Worm (Caenorhabditis elegans): Measurements from ENCODE around the gene Y37D8A.5.
A peak's percentile ranks its signal among the peaks of the same experiment; 100 is the strongest.

Y37D8A.5 gene

DNA sequence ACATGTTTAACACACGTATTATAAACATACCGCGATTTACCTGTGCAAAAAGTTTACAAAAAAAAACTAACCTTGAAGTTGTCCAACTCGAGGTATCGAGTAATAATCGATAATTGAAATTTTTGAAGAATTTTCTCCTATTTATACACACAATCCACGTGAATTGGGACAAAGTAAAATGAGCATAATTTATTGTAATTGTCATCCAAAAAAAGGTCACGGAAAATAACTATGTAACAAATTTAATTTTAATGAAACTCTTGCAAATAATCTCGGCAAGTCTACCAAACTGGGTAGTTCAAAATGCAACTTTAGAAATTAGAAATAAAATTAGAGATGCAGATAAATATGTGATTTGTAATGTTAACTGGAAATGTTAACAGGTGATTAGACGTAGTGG, at the start of gene Y37D8A.5:
TSS of gene Y37D8A.5 (minus strand) at position 101 of the 400 bp plus-strand sequence.
- TF ChIP-seq flh-1 (GFP tag; optimal IDR thresholded peaks at IDR 0.05) (no peak), ham-2 (GFP tag; optimal IDR thresholded peaks at IDR 0.05) (no peak), elt-1 (tag; optimal IDR thresholded peaks at IDR 0.05; ENCODE audit: borderline replicate concordance, insufficient read depth) (no peak)

DNA sequence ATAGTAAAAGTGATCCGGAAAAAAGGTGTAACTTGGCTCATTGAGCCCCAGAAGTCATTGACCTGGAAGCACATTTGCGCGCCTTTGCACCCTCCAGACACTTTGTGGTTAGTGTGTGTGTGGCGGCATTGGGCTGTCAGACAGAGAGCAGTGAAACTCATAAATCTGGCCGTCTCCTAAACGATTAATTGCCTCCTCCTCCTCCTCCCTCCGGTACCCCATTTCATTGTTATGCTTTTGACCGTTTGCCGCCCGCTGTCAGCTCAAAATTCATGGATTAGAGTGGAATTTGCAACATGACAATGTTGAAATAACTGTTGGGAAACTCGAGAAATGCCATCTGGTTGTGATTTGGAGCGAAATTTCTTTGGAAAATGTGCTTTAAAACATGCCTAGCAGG, 48.8 kb upstream of the Y37D8A.5 start:
- TF ChIP-seq unc-39 (tag; optimal IDR thresholded peaks at IDR 0.05) (no peak), unc-62 (GFP tag; optimal IDR thresholded peaks at IDR 0.05) (peak; percentile 65), tbx-8 (GFP tag; optimal IDR thresholded peaks at IDR 0.05) (no peak)

DNA sequence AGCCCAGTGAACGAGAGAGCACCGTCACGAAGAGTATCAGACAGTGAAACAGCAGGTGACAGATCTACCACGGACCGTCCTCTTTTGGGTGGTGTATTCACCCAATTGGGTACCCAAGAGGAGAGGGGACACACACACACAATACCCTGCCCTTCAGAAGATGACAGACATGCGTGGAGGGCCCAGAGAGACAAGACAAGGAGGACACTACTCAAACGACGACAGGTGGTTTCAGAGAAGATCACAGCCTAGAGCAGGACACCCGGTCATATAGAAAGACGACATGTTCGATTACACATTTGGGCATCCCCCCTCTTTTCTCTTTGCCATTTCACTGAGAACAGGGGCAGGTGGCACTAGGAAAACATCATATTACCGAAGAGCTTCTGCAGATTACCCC, 38.9 kb upstream of the Y37D8A.5 start:
- TF ChIP-seq sptf-1 (tag; optimal IDR thresholded peaks at IDR 0.05) (peak; percentile 23), ham-2 (GFP tag; optimal IDR thresholded peaks at IDR 0.05) (no peak), M03D4.4 (tag; optimal IDR thresholded peaks at IDR 0.05) (no peak), cnd-1 (tag; optimal IDR thresholded peaks at IDR 0.05) (peak; percentile 71), hlh-1 (tag; optimal IDR thresholded peaks at IDR 0.05) (peak; percentile 48), lin-32 (GFP tag; optimal IDR thresholded peaks at IDR 0.05) (peak; percentile 88), unc-62 (GFP tag; optimal IDR thresholded peaks at IDR 0.05) (peak; percentile 37), mep-1 (tag; optimal IDR thresholded peaks at IDR 0.05) (peak; percentile 59), nhr-2 (tag; optimal IDR thresholded peaks at IDR 0.05) (peak; percentile 99), nhr-12 (tag; optimal IDR thresholded peaks at IDR 0.05) (no peak), unc-120 (tag; optimal IDR thresholded peaks at IDR 0.05; ENCODE audit: poor library complexity, severe bottlenecking) (peak; percentile 0)

DNA sequence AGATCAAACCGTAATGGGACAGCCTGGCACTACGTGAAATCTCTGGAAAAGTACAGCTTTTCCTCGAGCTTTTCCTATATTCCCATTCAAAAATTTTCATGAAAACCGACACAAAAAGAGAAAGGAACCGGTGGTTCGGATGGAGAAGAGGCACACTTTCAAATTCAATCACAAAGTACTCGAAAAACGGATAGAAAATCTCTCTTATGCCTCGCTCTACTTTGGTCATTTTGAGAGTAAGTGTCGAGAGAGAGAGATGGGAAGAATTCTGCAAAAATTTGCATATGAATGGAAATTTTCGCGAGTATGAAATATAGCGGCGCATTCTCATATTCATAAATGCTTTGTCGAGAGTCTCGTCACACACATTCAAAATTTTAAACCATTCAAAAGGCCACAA, 37.5 kb upstream of the Y37D8A.5 start:
- no peak for TF ChIP-seq lsy-2 (tag; optimal IDR thresholded peaks at IDR 0.05)
- TF ChIP-seq elt-3 (tag; optimal IDR thresholded peaks at IDR 0.05): no peak
- TF ChIP-seq ces-1 (GFP tag; optimal IDR thresholded peaks at IDR 0.05): peak; percentile 81
- TF ChIP-seq nhr-2 (tag; optimal IDR thresholded peaks at IDR 0.05): no peak
- no peak for TF ChIP-seq nhr-12 (tag; optimal IDR thresholded peaks at IDR 0.05)

DNA sequence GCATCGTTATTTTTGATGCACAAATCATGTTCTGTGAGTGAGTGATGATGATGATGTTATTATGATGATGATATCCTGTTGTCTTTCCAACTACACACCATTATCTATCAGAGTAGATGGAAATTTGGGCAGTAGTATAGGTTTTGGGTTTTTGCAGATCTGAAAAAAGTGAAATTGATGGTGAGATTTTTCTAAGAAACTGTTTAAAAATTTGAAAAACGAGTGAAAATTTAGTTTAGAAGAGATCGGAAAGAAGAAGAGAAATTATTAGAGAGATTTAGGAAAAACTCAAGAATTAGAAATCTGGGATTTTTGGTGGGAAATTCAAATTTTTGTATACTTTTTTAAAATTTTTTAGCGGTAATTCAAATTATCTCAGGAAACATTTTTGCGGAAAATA, 36.3 kb upstream of the Y37D8A.5 start, which contains the start of the genes Y37D8A.29 and unc-71:
TSS of gene Y37D8A.29 (minus strand) at position 101 of the 400 bp plus-strand sequence.
TSS of gene unc-71 (minus strand) at position 159 of the 400 bp plus-strand sequence.
- TF ChIP-seq lin-13 (tag; optimal IDR thresholded peaks at IDR 0.05): no peak
- no peak for TF ChIP-seq nhr-237 (tag; optimal IDR thresholded peaks at IDR 0.05)
- TF ChIP-seq blmp-1 (tag; optimal IDR thresholded peaks at IDR 0.05): no peak
- no peak for TF ChIP-seq nhr-76 (tag; optimal IDR thresholded peaks at IDR 0.05)
- no peak for TF ChIP-seq cnd-1 (tag; optimal IDR thresholded peaks at IDR 0.05)
- TF ChIP-seq unc-120 (tag; optimal IDR thresholded peaks at IDR 0.05; ENCODE audit: poor library complexity, severe bottlenecking): no peak
- no peak for TF ChIP-seq snpc-4 (tag; optimal IDR thresholded peaks at IDR 0.05)
- TF ChIP-seq ceh-83 (GFP tag; optimal IDR thresholded peaks at IDR 0.05): no peak
- TF ChIP-seq mls-2 (tag; optimal IDR thresholded peaks at IDR 0.05): no peak
- TF ChIP-seq sem-2 (GFP tag; optimal IDR thresholded peaks at IDR 0.05): no peak
- no peak for TF ChIP-seq nhr-2 (tag; optimal IDR thresholded peaks at IDR 0.05)
- TF ChIP-seq bed-3 (GFP tag; optimal IDR thresholded peaks at IDR 0.05): no peak

DNA sequence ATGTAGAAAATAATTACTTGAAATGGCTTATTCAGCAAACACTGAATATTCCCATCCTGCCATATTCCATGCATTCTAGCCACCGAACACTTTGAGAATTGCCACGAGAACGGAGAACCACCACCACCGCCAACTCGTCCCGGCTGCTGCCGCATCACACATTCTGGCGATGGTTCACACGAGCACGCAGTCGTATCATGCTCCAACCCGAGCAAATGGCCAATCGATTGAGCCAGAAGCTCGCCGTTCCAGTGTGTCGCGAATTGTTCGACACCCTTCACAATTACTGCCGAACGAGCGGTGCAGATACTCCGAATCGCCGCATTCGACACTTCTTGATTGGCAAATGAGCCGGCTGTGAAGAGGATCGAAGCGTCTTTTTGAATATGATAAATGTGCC, 29.9 kb upstream of the Y37D8A.5 start:
- TF ChIP-seq ceh-43 (GFP tag; optimal IDR thresholded peaks at IDR 0.05): no peak
- TF ChIP-seq unc-62 (GFP tag; optimal IDR thresholded peaks at IDR 0.05): no peak
- TF ChIP-seq nhr-237 (tag; optimal IDR thresholded peaks at IDR 0.05): no peak
- no peak for TF ChIP-seq unc-39 (tag; optimal IDR thresholded peaks at IDR 0.05)
- TF ChIP-seq nhr-12 (tag; optimal IDR thresholded peaks at IDR 0.05): no peak
- TF ChIP-seq unc-120 (tag; optimal IDR thresholded peaks at IDR 0.05; ENCODE audit: poor library complexity, severe bottlenecking): no peak

DNA sequence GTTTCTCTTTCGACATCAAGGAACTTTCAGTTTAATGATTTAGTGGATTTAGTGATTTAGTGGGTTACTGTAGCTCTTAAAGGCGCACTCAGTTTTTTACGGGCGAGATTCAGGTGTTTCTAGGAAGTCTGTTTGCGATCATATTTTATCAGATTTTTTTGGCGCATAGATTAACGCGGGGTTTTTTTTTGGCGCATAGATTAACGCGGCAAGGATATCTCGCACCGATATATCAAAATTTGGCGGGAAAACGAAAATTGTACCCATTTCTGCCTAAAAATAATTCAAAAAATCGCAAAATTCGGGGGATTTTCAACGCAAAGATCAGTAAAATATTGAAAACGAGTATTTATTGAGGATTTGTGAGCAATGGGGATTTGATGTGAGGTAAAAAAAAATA, 25.4 kb upstream of the Y37D8A.5 start:
- no peak for TF ChIP-seq zip-8 (tag; optimal IDR thresholded peaks at IDR 0.05)
- no peak for TF ChIP-seq sptf-1 (tag; optimal IDR thresholded peaks at IDR 0.05)
- TF ChIP-seq mls-2 (tag; optimal IDR thresholded peaks at IDR 0.05): no peak
- no peak for TF ChIP-seq sem-2 (GFP tag; optimal IDR thresholded peaks at IDR 0.05)
- no peak for TF ChIP-seq mab-5 (tag; optimal IDR thresholded peaks at IDR 0.05)
- no peak for TF ChIP-seq nhr-2 (tag; optimal IDR thresholded peaks at IDR 0.05)
- no peak for TF ChIP-seq mep-1 (tag; optimal IDR thresholded peaks at IDR 0.05)
- TF ChIP-seq lin-13 (tag; optimal IDR thresholded peaks at IDR 0.05): no peak
- TF ChIP-seq unc-62 (GFP tag; optimal IDR thresholded peaks at IDR 0.05): no peak
- TF ChIP-seq hlh-1 (tag; optimal IDR thresholded peaks at IDR 0.05): no peak
- TF ChIP-seq bed-3 (GFP tag; optimal IDR thresholded peaks at IDR 0.05): no peak
- TF ChIP-seq elt-3 (tag; optimal IDR thresholded peaks at IDR 0.05): no peak
- TF ChIP-seq blmp-1 (tag; optimal IDR thresholded peaks at IDR 0.05): no peak
- TF ChIP-seq tbx-8 (GFP tag; optimal IDR thresholded peaks at IDR 0.05): no peak

Measured in whole organism, mixed stage, embryonic.